Fruit fly (Drosophila melanogaster) whole organism, adult: ENCODE results near the gene lectin-29Ca.

ENCODE experiments used
- Hr96 ChIP-seq: fragments of 200-800 bp; sonication (Bioruptor generic); optimal IDR thresholded peaks from 2 replicates; lab custom pipeline; 2016; ENCODE audit warnings: missing biosample characterization, missing genetic modification characterization
- cic ChIP-seq: fragments of 200-800 bp; sonication (Bioruptor generic); optimal IDR thresholded peaks from 2 replicates; lab custom pipeline; 2017; ENCODE audit warnings: missing biosample characterization, mild to moderate bottlenecking, missing genetic modification characterization, moderate library complexity
- pad ChIP-seq: fragments of 200-800 bp; sonication (Bioruptor generic); optimal IDR thresholded peaks from 3 replicates; lab custom pipeline; 2017; ENCODE audit warnings: missing biosample characterization, missing genetic modification characterization, mild to moderate bottlenecking, moderate library complexity, missing genetic modification reagents

dm6 chr2L:8371354-8371937 lies 22.6 kb downstream of the lectin-29Ca start:
- TF ChIP-seq cic (GFP tag; lab: Kevin White, UChicago), result no peak
- TF ChIP-seq pad (GFP tag; lab: Kevin White, UChicago), result no peak
- TF ChIP-seq Hr96 (GFP tag; lab: Kevin White, UChicago), result no peak
